Worm (Caenorhabditis elegans): ENCODE results near the gene C04E12.4.
"Not testable (repeated sequence)": the region's sequence is repeated elsewhere in the genome, so short reads cannot be mapped to it uniquely, and the experiment has no call there.

Gene C04E12.4

DNA sequence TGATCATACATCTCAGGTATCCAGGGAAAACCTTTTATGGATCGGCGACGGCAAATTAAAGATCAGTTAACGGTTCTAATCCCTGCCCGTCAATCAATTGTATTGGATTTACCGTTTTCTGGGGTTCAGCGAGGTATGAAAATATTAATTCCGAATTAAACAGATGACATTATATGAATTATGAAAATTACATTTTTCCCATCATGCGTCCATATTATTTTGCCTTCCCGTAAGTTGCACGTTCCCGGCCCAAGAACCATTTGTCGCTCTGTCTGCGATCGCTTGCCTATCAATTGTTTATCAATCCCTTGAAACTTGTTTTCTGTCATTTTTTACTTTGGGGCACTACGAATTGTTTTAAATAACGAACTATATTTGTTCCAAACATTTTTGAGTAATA is 942 bp upstream of the C04E12.4 start:
- no peak for TF ChIP-seq ceh-9 (tag; optimal IDR thresholded peaks at IDR 0.05)
- TF ChIP-seq elt-3 (tag; optimal IDR thresholded peaks at IDR 0.05), result no peak
- no peak for TF ChIP-seq nhr-11 (tag; optimal IDR thresholded peaks at IDR 0.05)
- no peak for TF ChIP-seq tbx-2 (tag; optimal IDR thresholded peaks at IDR 0.05)
- TF ChIP-seq ceh-28 (tag; optimal IDR thresholded peaks at IDR 0.05), result no peak
- TF ChIP-seq nhr-76 (tag; optimal IDR thresholded peaks at IDR 0.05), result no peak

DNA sequence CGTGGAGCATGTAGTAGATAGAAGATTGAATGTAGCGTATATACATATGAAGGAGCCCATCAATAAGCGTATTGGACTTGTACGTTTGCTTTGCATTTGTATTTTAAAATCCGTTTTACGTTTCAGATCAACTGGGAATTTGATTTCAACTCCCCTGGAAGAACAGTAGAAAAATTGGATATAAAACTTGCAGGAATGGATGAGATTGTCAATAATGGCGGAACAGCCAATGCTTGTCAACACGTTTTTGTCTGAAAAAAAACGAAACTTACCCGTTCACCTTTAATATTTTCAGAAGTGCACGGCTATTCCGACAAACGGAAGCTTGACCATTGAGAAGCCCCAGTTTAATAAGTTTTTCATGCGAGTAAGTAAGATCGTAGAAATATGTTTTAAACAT is 5.2 kb downstream of the C04E12.4 start, which contains the start of gene C04E12.2:
Gene C04E12.2, plus strand, starts transcription at position 301 of the 400 bp plus-strand sequence.
- TF ChIP-seq snpc-4, fos-1, pha-4 (tag; optimal IDR thresholded peaks at IDR 0.05): not testable (repeated sequence)

DNA sequence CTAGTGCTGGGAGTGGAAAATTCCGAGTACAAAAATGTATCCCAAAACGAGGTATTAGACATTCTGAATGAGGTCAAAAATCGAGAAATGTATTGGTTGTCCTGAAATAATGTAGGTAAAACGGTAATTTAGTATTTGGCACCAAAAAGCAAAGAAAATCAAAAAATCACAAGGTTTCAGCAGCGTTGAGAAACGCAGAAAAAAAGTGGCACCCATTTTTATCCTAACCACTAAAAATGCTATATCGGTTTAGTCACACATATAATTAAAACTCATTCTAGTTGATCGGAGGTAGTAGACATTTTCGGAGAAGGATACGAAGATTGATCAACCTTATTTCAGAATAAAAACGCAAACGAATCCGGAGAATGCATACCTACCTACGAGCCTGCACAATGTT is 10.1 kb downstream of the C04E12.4 start, which contains the start of gene srx-121:
Gene srx-121, minus strand, starts transcription at position 101 of the 400 bp plus-strand sequence.
- TF ChIP-seq nhr-77 (tag; optimal IDR thresholded peaks at IDR 0.05) (no peak), nhr-25 (tag; optimal IDR thresholded peaks at IDR 0.05) (no peak)

ce11 chrV:3376973-3377372 is 14.4 kb downstream of the C04E12.4 start, which contains the start of gene srbc-2:
Gene srbc-2 (minus strand): TSS chrV:3377073.
- TF ChIP-seq egl-5 (tag; optimal IDR thresholded peaks at IDR 0.05) (no peak), nhr-12 (tag; optimal IDR thresholded peaks at IDR 0.05) (no peak), ceh-82 (tag; optimal IDR thresholded peaks at IDR 0.05) (no peak), aly-2 (tag; optimal IDR thresholded peaks at IDR 0.05) (no peak), snpc-4 (tag; optimal IDR thresholded peaks at IDR 0.05) (no peak), nhr-67 (tag; optimal IDR thresholded peaks at IDR 0.05) (no peak), nhr-237 (tag; optimal IDR thresholded peaks at IDR 0.05) (no peak), lin-15B (tag; optimal IDR thresholded peaks at IDR 0.05) (no peak), hmg-11 (tag; optimal IDR thresholded peaks at IDR 0.05) (no peak), elt-3 (tag; optimal IDR thresholded peaks at IDR 0.05) (no peak), zag-1 (tag; optimal IDR thresholded peaks at IDR 0.05) (no peak), nfya-1 (tag; optimal IDR thresholded peaks at IDR 0.05; ENCODE audit: insufficient read depth) (no peak), sea-2 (GFP tag; optimal IDR thresholded peaks at IDR 0.05) (no peak), ceh-28 (tag; optimal IDR thresholded peaks at IDR 0.05) (no peak), nhr-25 (tag; optimal IDR thresholded peaks at IDR 0.05) (no peak), ztf-4 (tag; optimal IDR thresholded peaks at IDR 0.05) (no peak), elt-1 (tag; optimal IDR thresholded peaks at IDR 0.05) (no peak), fkh-2 (tag; optimal IDR thresholded peaks at IDR 0.05) (no peak), lsy-12 (tag; optimal IDR thresholded peaks at IDR 0.05) (no peak)

ce11 chrV:3388299-3388698 is 25.7 kb downstream of the C04E12.4 start:
- TF ChIP-seq elt-3 (tag; optimal IDR thresholded peaks at IDR 0.05), result no peak
- no peak for TF ChIP-seq pha-4 (tag; optimal IDR thresholded peaks at IDR 0.05)
- TF ChIP-seq unc-62 (GFP tag; optimal IDR thresholded peaks at IDR 0.05), result no peak
- peak; percentile 36 for TF ChIP-seq ceh-28 (tag; optimal IDR thresholded peaks at IDR 0.05)
- no peak for TF ChIP-seq nhr-28 (tag; optimal IDR thresholded peaks at IDR 0.05)
- TF ChIP-seq ceh-16 (tag; optimal IDR thresholded peaks at IDR 0.05), result no peak
- TF ChIP-seq snpc-4 (tag; optimal IDR thresholded peaks at IDR 0.05), result no peak
- peak; percentile 62 for TF ChIP-seq pqm-1 (tag; optimal IDR thresholded peaks at IDR 0.05)
- TF ChIP-seq lsy-12 (tag; optimal IDR thresholded peaks at IDR 0.05), result no peak
- no peak for TF ChIP-seq eor-1 (tag; optimal IDR thresholded peaks at IDR 0.05)
- TF ChIP-seq nhr-23 (tag; optimal IDR thresholded peaks at IDR 0.05), result peak; percentile 31
- TF ChIP-seq lin-15B (tag; optimal IDR thresholded peaks at IDR 0.05), result no peak
- no peak for TF ChIP-seq daf-12 (tag; optimal IDR thresholded peaks at IDR 0.05)
- TF ChIP-seq R02D3.7 (tag; optimal IDR thresholded peaks at IDR 0.05), result no peak
- TF ChIP-seq nhr-77 (tag; optimal IDR thresholded peaks at IDR 0.05), result no peak
- no peak for TF ChIP-seq sea-2 (GFP tag; optimal IDR thresholded peaks at IDR 0.05)
- peak; percentile 64 for TF ChIP-seq elt-2 (tag; optimal IDR thresholded peaks at IDR 0.05)
- no peak for TF ChIP-seq ztf-11 (tag; optimal IDR thresholded peaks at IDR 0.05)
- peak; percentile 3 for TF ChIP-seq lin-39 (tag; optimal IDR thresholded peaks at IDR 0.05)
- no peak for TF ChIP-seq ceh-9 (tag; optimal IDR thresholded peaks at IDR 0.05)
- peak; percentile 17 for TF ChIP-seq jun-1 (tag; optimal IDR thresholded peaks at IDR 0.05)
- TF ChIP-seq ceh-82 (tag; optimal IDR thresholded peaks at IDR 0.05), result no peak
- no peak for TF ChIP-seq nhr-67 (tag; optimal IDR thresholded peaks at IDR 0.05)
- no peak for TF ChIP-seq skn-1 (tag; optimal IDR thresholded peaks at IDR 0.05)
- TF ChIP-seq tbx-2 (tag; optimal IDR thresholded peaks at IDR 0.05), result no peak
- no peak for TF ChIP-seq nhr-43 (tag; optimal IDR thresholded peaks at IDR 0.05; ENCODE audit: poor library complexity, severe bottlenecking)
- TF ChIP-seq zag-1 (tag; optimal IDR thresholded peaks at IDR 0.05), result no peak

Data from whole organism, L3 larva.